Fruit fly (Drosophila melanogaster) whole organism, adult: ENCODE results near the gene CG7650.

Source experiments
- CG7101 ChIP-seq: fragments of 200-800 bp; sonication (Bioruptor generic); optimal IDR thresholded peaks from 2 replicates; lab custom pipeline; 2018; ENCODE audit warnings: missing biosample characterization, mild to moderate bottlenecking, missing genetic modification characterization, moderate library complexity
- Clk ChIP-seq: fragments of 200-800 bp; sonication (Bioruptor generic); optimal IDR thresholded peaks from 2 replicates; lab custom pipeline; 2017; ENCODE audit warnings: missing biosample characterization, missing genetic modification characterization
- Crg-1 ChIP-seq: fragments of 200-800 bp; sonication (Bioruptor generic); optimal IDR thresholded peaks from 2 replicates; lab custom pipeline; 2016; ENCODE audit warnings: missing biosample characterization, missing genetic modification characterization
- Hr96 ChIP-seq: fragments of 200-800 bp; sonication (Bioruptor generic); optimal IDR thresholded peaks from 2 replicates; lab custom pipeline; 2016; ENCODE audit warnings: missing biosample characterization, missing genetic modification characterization
- bab1 ChIP-seq: fragments of 200-800 bp; sonication (Bioruptor generic); optimal IDR thresholded peaks from 3 replicates; lab custom pipeline; 2019; ENCODE audit warnings: missing biosample characterization, mild to moderate bottlenecking, missing genetic modification characterization, moderate library complexity
- cnc ChIP-seq, 2 experiments: fragments of >200 bp; optimal IDR thresholded peaks; 2 replicates each; lab custom pipeline; 2017
- kay ChIP-seq: fragments of 200-800 bp; sonication (Bioruptor generic); peaks from one replicate; lab custom pipeline; 2016; ENCODE audit warnings: missing biosample characterization, missing genetic modification characterization, borderline replicate concordance
- pad ChIP-seq: fragments of 200-800 bp; sonication (Bioruptor generic); optimal IDR thresholded peaks from 3 replicates; lab custom pipeline; 2017; ENCODE audit warnings: missing biosample characterization, missing genetic modification characterization, mild to moderate bottlenecking, moderate library complexity, missing genetic modification reagents
- toe ChIP-seq: fragments of 200-800 bp; sonication (Bioruptor generic); optimal IDR thresholded peaks from 2 replicates; lab custom pipeline; 2016; ENCODE audit warnings: missing biosample characterization, missing genetic modification characterization

DNA sequence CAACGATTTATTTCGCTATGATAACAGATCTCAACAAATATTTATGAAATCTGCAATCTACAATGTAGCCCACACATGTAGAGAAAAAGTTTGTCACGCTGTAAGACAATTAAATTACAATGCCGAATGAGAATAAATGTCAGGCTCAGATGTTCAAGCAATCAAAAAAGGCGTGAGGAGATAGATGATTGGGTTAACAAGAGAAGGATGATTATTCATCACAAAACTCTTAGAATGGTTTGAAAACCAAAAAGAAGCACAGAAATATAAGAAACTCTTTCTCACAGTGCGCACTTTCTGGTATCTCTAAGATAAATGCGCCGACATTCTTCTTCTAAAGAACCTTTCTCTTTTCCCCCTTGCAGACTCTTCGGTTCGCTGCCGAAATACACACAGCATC lies 10.1 kb downstream of the CG7650 start:
- TF ChIP-seq pad (GFP tag; lab: Kevin White, UChicago) (no peak), Crg-1 (GFP tag; lab: Kevin White, UChicago) (no peak), toe (no peak), Clk (GFP tag; lab: Kevin White, UChicago) (no peak), CG7101 (tag; lab: Kevin White, UChicago) (no peak), kay (GFP tag; lab: Kevin White, UChicago) (peak; percentile 31), cnc (optimal IDR thresholded peaks at IDR 0.05; lab: Kevin White, UChicago) (no peak), Hr96 (GFP tag; lab: Kevin White, UChicago) (no peak), bab1 (no peak)
